Fruit fly (Drosophila melanogaster) whole organism, embryonic: ENCODE data around the gene CG43179.

ENCODE experiments used
- Abd-B ChIP-seq: fragments of 200-800 bp; sonication (Bioruptor generic); optimal IDR thresholded peaks from 2 replicates; lab custom pipeline; 2018; ENCODE audit warnings: missing biosample characterization, mild to moderate bottlenecking, missing genetic modification characterization, moderate library complexity
- CG10267 ChIP-seq: fragments of 200-800 bp; sonication (Bioruptor generic); optimal IDR thresholded peaks from 2 replicates; lab custom pipeline; 2018; ENCODE audit warnings: missing biosample characterization, mild to moderate bottlenecking, missing genetic modification characterization, moderate library complexity
- CG14014 ChIP-seq: fragments of 200-800 bp; sonication (Bioruptor generic); IDR thresholded peaks from 2 replicates; pipeline ENCODE4 v1.3.6; 2022; ENCODE audit warnings: missing biosample characterization, missing genetic modification characterization
- CG15696 ChIP-seq: fragments of 200-800 bp; sonication (Bioruptor generic); optimal IDR thresholded peaks from 2 replicates; lab custom pipeline; 2019; ENCODE audit warnings: missing biosample characterization, mild to moderate bottlenecking, missing genetic modification characterization, moderate library complexity
- CG18764 ChIP-seq: fragments of 200-800 bp; sonication (Bioruptor generic); optimal IDR thresholded peaks from 3 replicates; lab custom pipeline; 2016; ENCODE audit warnings: missing biosample characterization, missing genetic modification characterization
- CG31224 ChIP-seq: fragments of 200-800 bp; sonication (Bioruptor generic); IDR thresholded peaks from 2 replicates; pipeline ENCODE4 v1.3.6; 2022; ENCODE audit warnings: missing biosample characterization, missing genetic modification characterization
- CG3838 ChIP-seq: fragments of 200-800 bp; sonication (Bioruptor generic); optimal IDR thresholded peaks from 3 replicates; lab custom pipeline; 2016; ENCODE audit warnings: missing biosample characterization, missing genetic modification characterization
- CG7556 ChIP-seq: fragments of 200-800 bp; sonication (Bioruptor generic); optimal IDR thresholded peaks from 2 replicates; lab custom pipeline; 2017; ENCODE audit warnings: missing biosample characterization, mild to moderate bottlenecking, missing genetic modification characterization
- CG9609 ChIP-seq: fragments of 200-800 bp; sonication (Bioruptor generic); optimal IDR thresholded peaks from 3 replicates; lab custom pipeline; 2016; ENCODE audit warnings: missing biosample characterization, missing genetic modification characterization
- Rfx ChIP-seq: fragments of 200-800 bp; sonication (Bioruptor generic); IDR thresholded peaks from 2 replicates; pipeline ENCODE4 v1.3.6; 2022; ENCODE audit warnings: missing biosample characterization, missing genetic modification characterization
- cad ChIP-seq: fragments of >200 bp; optimal IDR thresholded peaks from 2 replicates; lab custom pipeline; 2017; ENCODE audit warnings: missing biosample characterization, missing genetic modification characterization
- lov ChIP-seq, 2 experiments: fragments of 200-800 bp in 1 of 2; fragments of >200 bp in 1 of 2; sonication (Bioruptor generic) in 1 of 2; IDR thresholded peaks in 1 of 2; optimal IDR thresholded peaks in 1 of 2; 2 replicates in 1 of 2; 3 replicates in 1 of 2; pipeline versions ENCODE4 v1.3.6 to Lab custom; 2017 to 2022; ENCODE audit warnings: missing biosample characterization in 1 of 2, missing genetic modification characterization in 1 of 2

DNA sequence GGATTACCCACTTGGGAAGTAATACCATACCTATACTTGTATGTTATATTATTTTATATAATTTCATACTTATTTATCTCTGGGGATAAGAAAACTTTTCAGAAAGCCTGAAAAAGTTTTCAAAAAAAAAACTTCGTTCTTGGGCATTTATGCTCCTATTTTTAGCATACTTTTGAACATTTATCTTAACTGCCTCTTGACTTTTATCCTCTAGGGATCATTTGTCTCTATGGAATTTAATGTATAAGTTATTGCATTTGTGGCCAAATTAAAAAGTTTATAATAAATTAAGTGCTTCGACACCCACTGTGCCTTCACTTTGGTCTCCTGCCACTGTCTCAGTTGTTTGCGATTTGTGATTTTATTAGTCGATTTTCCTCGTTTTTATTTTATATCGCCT is 24.4 kb downstream of the CG43179 start:
- no peak for TF ChIP-seq cad
- TF ChIP-seq Abd-B (GFP tag; lab: Kevin White, UChicago): no peak
- TF ChIP-seq CG9609 (GFP tag; lab: Kevin White, UChicago): no peak
- no peak for TF ChIP-seq CG10267 (tag; lab: Kevin White, UChicago)
- TF ChIP-seq lov (optimal IDR thresholded peaks at IDR 0.05; lab: Kevin White, UChicago): no peak
- no peak for TF ChIP-seq lov (GFP tag; IDR thresholded peaks at IDR 0.05; lab: Robert Waterston, UW)
- TF ChIP-seq CG18764: no peak
- TF ChIP-seq CG7556 (GFP tag; lab: Kevin White, UChicago): no peak
- no peak for TF ChIP-seq CG3838 (GFP tag; lab: Kevin White, UChicago)
- TF ChIP-seq CG14014 (GFP tag; lab: Robert Waterston, UW): no peak
- TF ChIP-seq CG31224 (GFP tag; lab: Robert Waterston, UW): no peak
- no peak for TF ChIP-seq CG15696 (tag; lab: Kevin White, UChicago)
- no peak for TF ChIP-seq Rfx
